Worm (Caenorhabditis elegans) whole organism, early embryonic: ENCODE measurements around the gene Y81G3A.2.
"Not testable (repeated sequence)": the region's sequence is repeated elsewhere in the genome, so short reads cannot be mapped to it uniquely, and the experiment has no call there.

Source experiments
- B0310.2 ChIP-seq: sonication (generic microtip); optimal IDR thresholded peaks from 2 replicates; lab custom pipeline; 2016; ENCODE audit warnings: mild to moderate bottlenecking, missing genetic modification characterization, missing compliant biosample characterization
- F13C5.2 ChIP-seq: sonication (generic microtip); optimal IDR thresholded peaks from 2 replicates; lab custom pipeline; 2017; ENCODE audit warnings: mild to moderate bottlenecking, missing genetic modification characterization, inconsistent platforms, missing compliant biosample characterization
- aly-1 ChIP-seq: sonication (generic microtip); optimal IDR thresholded peaks from 2 replicates; lab custom pipeline; 2016; ENCODE audit warnings: missing genetic modification characterization, missing compliant biosample characterization
- ama-1 ChIP-seq: fragments of 150-350 bp; optimal IDR thresholded peaks from 2 replicates; lab custom pipeline; 2014
- ceh-13 ChIP-seq: fragments of 200-800 bp; sonication (Bioruptor generic); optimal IDR thresholded peaks from 2 replicates; lab custom pipeline; 2018; ENCODE audit warnings: mild to moderate bottlenecking, missing genetic modification characterization, missing compliant biosample characterization
- ceh-36 ChIP-seq: sonication (generic microtip); optimal IDR thresholded peaks from 2 replicates; lab custom pipeline; 2016; ENCODE audit warnings: missing genetic modification characterization, inconsistent platforms, missing compliant biosample characterization
- ets-7 ChIP-seq: sonication (generic microtip); optimal IDR thresholded peaks from 2 replicates; lab custom pipeline; 2016; ENCODE audit warnings: missing genotype, missing genetic modification characterization, missing compliant biosample characterization
- flt-1 ChIP-seq: fragments of 200-800 bp; sonication (Bioruptor generic); IDR thresholded peaks from 2 replicates; pipeline ENCODE4 v1.3.6; 2022; ENCODE audit warnings: missing genetic modification characterization, missing compliant biosample characterization
- hmbx-1 ChIP-seq: sonication (generic microtip); optimal IDR thresholded peaks from 2 replicates; lab custom pipeline; 2016; ENCODE audit warnings: mild to moderate bottlenecking, missing genetic modification characterization, missing compliant biosample characterization
- hmg-4 ChIP-seq: fragments of 200-800 bp; sonication (Bioruptor generic); optimal IDR thresholded peaks from 2 replicates; lab custom pipeline; 2018; ENCODE audit warnings: mild to moderate bottlenecking, missing genetic modification characterization, missing compliant biosample characterization
- hnd-1 ChIP-seq: sonication (generic microtip); optimal IDR thresholded peaks from 2 replicates; lab custom pipeline; 2016; ENCODE audit warnings: missing genetic modification characterization, missing compliant biosample characterization
- pes-1 ChIP-seq: fragments of 200-800 bp; sonication (Bioruptor generic); IDR thresholded peaks from 2 replicates; pipeline ENCODE4 v1.3.6; 2022; ENCODE audit warnings: missing genetic modification reagents, missing genetic modification characterization, missing compliant biosample characterization
- scrt-1 ChIP-seq: fragments of 200-800 bp; sonication (Bioruptor generic); IDR thresholded peaks from 2 replicates; pipeline ENCODE4 v1.3.6; 2022; ENCODE audit warnings: missing genetic modification characterization, missing compliant biosample characterization
- sea-1 ChIP-seq: fragments of 200-800 bp; sonication (Bioruptor generic); conservative IDR thresholded peaks from 2 replicates; pipeline ENCODE4 v1.3.6; 2022; ENCODE audit warnings: missing genetic modification characterization, missing compliant biosample characterization
- tbx-11 ChIP-seq: fragments of 200-800 bp; sonication (Bioruptor generic); IDR thresholded peaks from 2 replicates; pipeline ENCODE4 v1.3.6; 2022; ENCODE audit warnings: missing genetic modification characterization, missing compliant biosample characterization
- tbx-37 ChIP-seq: fragments of 200-800 bp; sonication (Bioruptor generic); conservative IDR thresholded peaks from 2 replicates; pipeline ENCODE4 v1.3.6; 2022; ENCODE audit warnings: missing genetic modification reagents, missing genetic modification characterization, missing compliant biosample characterization
- tra-4 ChIP-seq: sonication (generic microtip); optimal IDR thresholded peaks from 2 replicates; lab custom pipeline; 2017; ENCODE audit warnings: missing genetic modification characterization, missing compliant biosample characterization

Gene Y81G3A.2

DNA sequence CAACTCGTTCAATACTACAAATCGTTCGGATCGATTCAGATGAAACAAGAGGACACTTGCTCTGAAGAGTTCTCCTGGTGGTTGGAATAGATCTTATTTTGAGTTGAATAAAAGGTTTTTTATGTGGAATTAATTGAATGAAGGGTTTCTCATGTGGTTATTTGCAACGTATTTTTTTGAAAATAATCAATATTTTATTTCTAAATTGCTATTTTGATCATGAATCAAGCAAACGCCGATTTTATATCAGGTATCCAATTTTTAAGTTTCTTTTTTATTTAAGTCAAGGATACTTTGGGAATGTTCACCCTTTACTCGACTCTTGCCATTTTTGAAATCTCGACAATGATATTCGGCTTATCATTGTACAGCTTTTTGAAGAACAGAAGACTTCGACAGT lies at the start of gene Y81G3A.2:
Gene Y81G3A.2 (plus strand): TSS at position 301 of the 400 bp plus-strand sequence.
- not testable (repeated sequence) for TF ChIP-seq ets-7, ceh-36, F13C5.2 (tag; lab: Kevin White, UChicago)

ce11 chrII:13031649-13032191 lies 49.0 kb upstream of the Y81G3A.2 start, which contains the start of gene F18A11.2:
Gene F18A11.2, plus strand, starts transcription at chrII:13031699.
- not testable (repeated sequence) for TF ChIP-seq tbx-37 (GFP tag; lab: Robert Waterston, UW); hmbx-1 (tag; lab: Kevin White, UChicago); ama-1 (lab: Kevin White, UChicago)

- TF ChIP-seq hmbx-1 (tag; lab: Kevin White, UChicago) = no peak
- no peak for TF ChIP-seq ets-7 (tag; lab: Kevin White, UChicago)
- no peak for TF ChIP-seq hnd-1 (tag; lab: Kevin White, UChicago)
- TF ChIP-seq tbx-11 (GFP tag; lab: Robert Waterston, UW) = no peak
- no peak for TF ChIP-seq pes-1 (GFP tag; lab: Robert Waterston, UW)
- TF ChIP-seq B0310.2 (tag; lab: Kevin White, UChicago) = no peak
- TF ChIP-seq tbx-37 (GFP tag; lab: Robert Waterston, UW) = no peak
- no peak for TF ChIP-seq sea-1 (GFP tag; lab: Robert Waterston, UW)
- TF ChIP-seq hmg-4 (GFP tag; lab: Kevin White, UChicago) = no peak
- no peak for TF ChIP-seq F13C5.2 (tag; lab: Kevin White, UChicago)
- no peak for TF ChIP-seq tra-4 (tag; lab: Kevin White, UChicago)
- TF ChIP-seq aly-1 (tag; lab: Kevin White, UChicago) = no peak
- no peak for TF ChIP-seq ceh-13
- no peak for TF ChIP-seq ceh-36 (tag; lab: Kevin White, UChicago)
- TF ChIP-seq ama-1 (lab: Kevin White, UChicago) = no peak
Observed at ce11 chrII:13036717-13037116, 44.0 kb upstream of the Y81G3A.2 start, which contains the start of gene F18A11.3. Gene F18A11.3, minus strand, starts transcription at chrII:13036841.

DNA sequence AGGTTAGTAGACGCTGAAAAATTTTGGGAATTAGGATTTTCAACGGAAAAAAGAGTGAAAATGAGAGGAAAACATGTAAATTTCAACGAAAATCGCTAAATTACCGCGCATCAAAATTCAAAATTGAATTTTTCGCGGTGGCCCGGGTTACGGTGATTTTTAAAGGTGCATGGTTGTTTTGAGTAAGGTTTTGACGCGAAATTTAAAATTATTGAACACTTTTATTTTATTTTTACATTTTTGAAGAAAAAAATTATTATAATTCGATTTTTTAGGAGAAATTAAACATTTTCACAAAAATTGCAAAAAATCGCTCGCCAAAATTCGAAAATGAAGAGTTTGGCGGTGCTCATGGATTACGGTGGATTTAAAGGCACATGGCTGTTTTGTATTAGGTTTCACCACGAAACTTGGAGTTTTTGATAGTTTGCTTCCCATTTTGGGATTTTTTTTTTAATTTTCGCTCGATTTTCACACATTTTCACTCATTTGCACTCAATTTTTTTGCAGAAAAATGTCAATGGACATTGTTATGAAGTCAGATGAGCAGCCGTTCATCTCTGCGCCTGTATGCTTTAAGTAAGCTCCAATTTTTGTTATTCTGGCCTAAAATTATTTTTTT lies 37.2 kb upstream of the Y81G3A.2 start, which contains the start of gene puf-6:
Gene puf-6 (minus strand): TSS at position 13 of the 622 bp plus-strand sequence.
- not testable (repeated sequence) for TF ChIP-seq ama-1 (lab: Kevin White, UChicago); hmg-4 (GFP tag; lab: Kevin White, UChicago); hmbx-1 (tag; lab: Kevin White, UChicago)

DNA sequence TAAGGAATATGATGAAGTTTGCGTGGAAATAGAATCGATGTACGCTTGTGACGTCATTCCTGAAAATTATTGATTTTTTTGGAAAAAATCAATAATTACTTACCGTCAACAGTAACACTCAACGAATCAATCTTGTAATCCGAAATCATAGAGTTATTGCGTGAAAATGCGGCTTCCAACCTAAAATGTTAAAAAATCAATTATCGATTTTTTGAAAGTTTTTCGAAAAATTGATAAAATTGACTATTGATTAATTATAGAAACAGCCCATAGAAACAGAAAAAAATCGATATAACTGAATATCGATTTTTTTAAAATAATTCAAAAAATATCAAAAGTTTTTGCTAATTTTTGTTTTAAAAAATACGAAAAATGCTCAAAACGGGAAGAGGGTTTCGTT lies 33.6 kb upstream of the Y81G3A.2 start, which contains the start of gene F42G4.7:
Gene F42G4.7 (minus strand): TSS at position 185 of the 400 bp plus-strand sequence.
- not testable (repeated sequence) for TF ChIP-seq hmg-4 (GFP tag; lab: Kevin White, UChicago); hnd-1 (tag; lab: Kevin White, UChicago); pes-1 (GFP tag; lab: Robert Waterston, UW)

DNA sequence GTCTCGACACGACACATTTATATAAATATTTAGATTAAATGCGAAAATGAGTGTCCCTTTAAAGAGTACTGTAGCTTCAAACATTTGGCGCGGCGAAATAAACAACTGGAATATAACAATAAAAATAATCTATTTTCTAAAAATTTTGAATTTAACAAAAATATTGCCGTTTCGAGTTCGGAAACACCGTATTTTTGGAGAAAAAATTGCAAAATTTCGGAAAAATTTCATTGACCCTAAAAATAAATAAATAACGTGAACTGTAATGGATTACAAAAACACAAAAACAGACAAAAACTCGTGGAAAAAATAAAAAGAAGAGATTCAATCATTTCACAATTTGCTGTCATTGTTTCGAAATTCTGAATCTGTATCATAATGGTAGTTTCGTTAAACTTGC lies 33.1 kb upstream of the Y81G3A.2 start, which contains the start of gene F42G4.2:
Gene F42G4.2 (plus strand): TSS at position 301 of the 400 bp plus-strand sequence.
- TF ChIP-seq scrt-1 (GFP tag; lab: Robert Waterston, UW); aly-1 (tag; lab: Kevin White, UChicago); hnd-1 (tag; lab: Kevin White, UChicago): not testable (repeated sequence)

ce11 chrII:13050050-13050449 lies 30.7 kb upstream of the Y81G3A.2 start:
- TF ChIP-seq hnd-1 (tag; lab: Kevin White, UChicago) = no peak

DNA sequence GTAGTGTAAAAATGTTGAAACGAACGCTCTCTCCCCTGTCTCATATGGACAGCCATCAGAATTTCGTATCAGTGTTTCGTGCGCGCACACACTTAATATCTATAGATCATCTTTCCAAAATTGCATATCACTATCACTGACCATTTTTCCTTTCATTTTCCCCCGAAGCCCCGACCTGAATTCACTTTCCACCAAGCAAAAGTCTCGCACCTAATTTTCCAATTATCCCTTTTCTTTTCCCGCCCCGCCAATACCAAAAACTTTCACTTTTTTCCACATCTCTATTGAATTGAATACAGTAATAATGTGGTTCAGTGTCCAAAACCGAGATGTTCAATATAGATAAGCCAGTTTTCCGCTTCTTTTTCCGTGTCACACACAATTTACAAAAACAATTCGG lies 27.3 kb upstream of the Y81G3A.2 start:
- TF ChIP-seq hmbx-1 (tag; lab: Kevin White, UChicago) = no peak
- TF ChIP-seq tbx-11 (GFP tag; lab: Robert Waterston, UW) = no peak
- TF ChIP-seq B0310.2 (tag; lab: Kevin White, UChicago) = no peak
- no peak for TF ChIP-seq ets-7 (tag; lab: Kevin White, UChicago)
- no peak for TF ChIP-seq aly-1 (tag; lab: Kevin White, UChicago)

- TF ChIP-seq ets-7 (tag; lab: Kevin White, UChicago) (no peak), tra-4 (tag; lab: Kevin White, UChicago) (no peak), sea-1 (GFP tag; lab: Robert Waterston, UW) (no peak), scrt-1 (GFP tag; lab: Robert Waterston, UW) (no peak), ama-1 (lab: Kevin White, UChicago) (no peak), hmg-4 (GFP tag; lab: Kevin White, UChicago) (no peak), B0310.2 (tag; lab: Kevin White, UChicago) (no peak), aly-1 (tag; lab: Kevin White, UChicago) (no peak), ceh-13 (no peak), F13C5.2 (tag; lab: Kevin White, UChicago) (no peak), tbx-37 (GFP tag; lab: Robert Waterston, UW) (no peak), tbx-11 (GFP tag; lab: Robert Waterston, UW) (no peak), hnd-1 (tag; lab: Kevin White, UChicago) (no peak), hmbx-1 (tag; lab: Kevin White, UChicago) (no peak), ceh-36 (tag; lab: Kevin White, UChicago) (no peak), flt-1 (GFP tag; lab: Robert Waterston, UW) (no peak)
Observed at ce11 chrII:13056580-13056979, 24.1 kb upstream of the Y81G3A.2 start, which contains the start of gene zyx-1. Gene zyx-1, plus strand, starts transcription at chrII:13056910.
